Fruit fly (Drosophila melanogaster) whole organism, wandering third instar larva: ENCODE data around the gene Gld2.
A peak's percentile ranks its signal among the peaks of the same experiment; 100 is the strongest.

Experiments used
- Hnf4 ChIP-seq: fragments of 200-800 bp; sonication (Bioruptor generic); optimal IDR thresholded peaks from 2 replicates; lab custom pipeline; 2016; ENCODE audit warnings: missing biosample characterization, mild to moderate bottlenecking, missing genetic modification characterization
- Mio ChIP-seq: sonication (Bioruptor generic); optimal IDR thresholded peaks from 2 replicates; lab custom pipeline; 2016; ENCODE audit warnings: missing biosample characterization, missing genetic modification characterization
- OdsH ChIP-seq: fragments of 200-800 bp; sonication (Bioruptor generic); optimal IDR thresholded peaks from 2 replicates; lab custom pipeline; 2016; ENCODE audit warnings: missing biosample characterization, mild to moderate bottlenecking, missing genetic modification characterization
- Sp1 ChIP-seq: fragments of 200-800 bp; sonication (Bioruptor generic); optimal IDR thresholded peaks from 3 replicates; lab custom pipeline; 2019; ENCODE audit warnings: missing biosample characterization, mild to moderate bottlenecking, missing genetic modification characterization, moderate library complexity
- usp ChIP-seq: fragments of >200 bp; optimal IDR thresholded peaks from 2 replicates; lab custom pipeline; 2017; ENCODE audit warnings: missing biosample characterization, missing genetic modification characterization

dm6 chr3R:22193517-22193916, 18.1 kb upstream of the Gld2 start:
- peak; percentile 87 for TF ChIP-seq Sp1 (GFP tag; lab: Kevin White, UChicago)
- no peak for TF ChIP-seq Mio (GFP tag; lab: Kevin White, UChicago)
- peak; percentile 90 for TF ChIP-seq OdsH
- no peak for TF ChIP-seq usp (GFP tag; lab: Kevin White, UChicago)
- peak; percentile 87 for TF ChIP-seq Hnf4 (GFP tag; lab: Kevin White, UChicago)
